Fruit fly (Drosophila melanogaster) whole organism: ENCODE results near the gene Mkp.

ENCODE experiments used
- CG8478 ChIP-seq: fragments of >200 bp; optimal IDR thresholded peaks from 2 replicates; lab custom pipeline; 2018; ENCODE audit warnings: inconsistent platforms
- Dll ChIP-seq: fragments of >200 bp; optimal IDR thresholded peaks from 2 replicates; lab custom pipeline; 2017
- EcR ChIP-seq, 2 experiments: fragments of >200 bp; optimal IDR thresholded peaks; 2 replicates each; lab custom pipeline; 2017; ENCODE audit warnings: missing biosample characterization in 2 of 2, missing genetic modification characterization in 2 of 2, missing genetic modification reagents in 2 of 2
- pan ChIP-seq: fragments of >200 bp; optimal IDR thresholded peaks from 2 replicates; lab custom pipeline; 2017
- psq ChIP-seq: fragments of >200 bp; optimal IDR thresholded peaks from 2 replicates; lab custom pipeline; 2017
- usp ChIP-seq: fragments of >200 bp; optimal IDR thresholded peaks from 2 replicates; lab custom pipeline; 2017; ENCODE audit warnings: missing biosample characterization, missing genetic modification characterization, mixed read lengths

Mkp gene

dm6 chr3L:184251-184650 lies at the start of gene Mkp, which contains the start of the genes CG34140 and Mtch:
Mkp (minus strand) TSS chr3L:184540.
CG34140 (minus strand) TSS chr3L:184424.
Mtch (plus strand) TSS chr3L:184626.
- no peak for TF ChIP-seq EcR (GFP tag; optimal IDR thresholded peaks at IDR 0.05; lab: Kevin White, UChicago)
- no peak for TF ChIP-seq CG8478 (lab: Kevin White, UChicago)
- TF ChIP-seq Dll, result no peak
- TF ChIP-seq psq (lab: Kevin White, UChicago), result no peak

dm6 chr3L:233251-233650 lies 48.9 kb upstream of the Mkp start, which contains the start of gene CG34453:
CG34453 (minus strand) TSS chr3L:233351.
- TF ChIP-seq psq (lab: Kevin White, UChicago), result no peak
- no peak for TF ChIP-seq usp (GFP tag; lab: Kevin White, UChicago)
- no peak for TF ChIP-seq EcR (GFP tag; optimal IDR thresholded peaks at IDR 0.05; lab: Kevin White, UChicago)
- TF ChIP-seq pan (lab: Kevin White, UChicago), result no peak
- no peak for TF ChIP-seq CG8478 (lab: Kevin White, UChicago)
- TF ChIP-seq Dll, result no peak

DNA sequence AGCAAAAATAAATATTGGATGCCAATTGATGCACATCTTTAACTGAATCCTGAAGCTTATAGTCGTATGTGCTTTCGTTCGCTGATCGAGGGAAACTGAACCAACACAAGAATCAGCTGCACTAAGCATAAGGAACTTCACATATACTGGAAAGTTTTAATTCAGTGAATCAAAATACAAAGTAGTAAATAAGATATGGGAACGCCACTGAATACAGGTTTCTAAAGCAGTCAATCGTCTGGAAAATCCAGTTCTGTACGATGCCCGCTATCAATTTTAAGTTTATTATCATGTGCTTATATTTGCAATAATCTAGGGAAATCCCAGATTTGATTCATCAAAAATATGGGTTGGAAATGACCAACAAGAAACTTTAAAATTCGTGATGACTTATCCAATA lies 47.9 kb upstream of the Mkp start, which contains the start of gene CG34454:
CG34454 (minus strand) TSS at position 84 of the 400 bp plus-strand sequence.
- no peak for TF ChIP-seq CG8478 (lab: Kevin White, UChicago)

DNA sequence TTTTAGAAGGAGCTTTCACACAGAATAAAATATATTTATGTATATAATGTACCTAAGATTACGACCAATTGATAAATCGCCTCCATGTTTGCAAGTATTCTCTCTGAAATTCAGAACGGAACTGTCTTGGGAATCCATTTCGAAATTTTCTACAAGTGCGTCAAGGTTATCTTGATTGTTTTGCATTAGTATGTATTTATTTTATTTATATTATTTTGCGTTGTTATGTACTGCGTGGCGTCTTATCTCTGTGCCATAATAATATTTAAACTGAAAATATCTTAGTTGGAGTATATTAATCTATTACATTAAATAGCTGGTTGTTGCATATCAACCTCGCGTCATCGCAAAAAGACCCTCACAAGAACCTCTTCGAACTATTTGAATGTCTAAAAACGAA lies 47.2 kb upstream of the Mkp start, which contains the start of gene CG42846:
CG42846 (minus strand) TSS at position 101 of the 400 bp plus-strand sequence.
- TF ChIP-seq pan (lab: Kevin White, UChicago) (no peak), usp (GFP tag; lab: Kevin White, UChicago) (no peak), psq (lab: Kevin White, UChicago) (no peak), EcR (GFP tag; optimal IDR thresholded peaks at IDR 0.05; lab: Kevin White, UChicago) (no peak), CG8478 (lab: Kevin White, UChicago) (no peak), Dll (no peak)

DNA sequence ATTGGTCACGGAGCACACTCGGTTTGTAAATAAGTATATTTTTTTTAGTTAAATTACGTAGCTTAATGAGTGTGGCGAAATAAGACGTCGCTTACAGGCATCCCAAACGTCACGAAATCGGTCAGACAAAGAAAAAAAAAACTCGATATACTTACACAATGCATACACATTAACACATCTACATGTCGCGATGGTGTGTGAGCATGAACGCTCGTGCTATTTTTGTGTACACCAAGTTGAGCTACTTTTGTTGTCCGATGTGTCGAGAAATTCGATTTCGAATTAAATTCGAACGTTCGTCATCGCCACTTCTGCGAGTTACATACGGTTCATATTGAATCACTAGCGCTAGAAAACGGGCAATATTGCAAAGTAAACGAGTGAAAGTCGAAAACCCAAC lies 40.8 kb upstream of the Mkp start:
- TF ChIP-seq CG8478 (lab: Kevin White, UChicago) (no peak), psq (lab: Kevin White, UChicago) (no peak), Dll (no peak), pan (lab: Kevin White, UChicago) (no peak), EcR (GFP tag; optimal IDR thresholded peaks at IDR 0.05; lab: Kevin White, UChicago) (no peak), usp (GFP tag; lab: Kevin White, UChicago) (no peak)

DNA sequence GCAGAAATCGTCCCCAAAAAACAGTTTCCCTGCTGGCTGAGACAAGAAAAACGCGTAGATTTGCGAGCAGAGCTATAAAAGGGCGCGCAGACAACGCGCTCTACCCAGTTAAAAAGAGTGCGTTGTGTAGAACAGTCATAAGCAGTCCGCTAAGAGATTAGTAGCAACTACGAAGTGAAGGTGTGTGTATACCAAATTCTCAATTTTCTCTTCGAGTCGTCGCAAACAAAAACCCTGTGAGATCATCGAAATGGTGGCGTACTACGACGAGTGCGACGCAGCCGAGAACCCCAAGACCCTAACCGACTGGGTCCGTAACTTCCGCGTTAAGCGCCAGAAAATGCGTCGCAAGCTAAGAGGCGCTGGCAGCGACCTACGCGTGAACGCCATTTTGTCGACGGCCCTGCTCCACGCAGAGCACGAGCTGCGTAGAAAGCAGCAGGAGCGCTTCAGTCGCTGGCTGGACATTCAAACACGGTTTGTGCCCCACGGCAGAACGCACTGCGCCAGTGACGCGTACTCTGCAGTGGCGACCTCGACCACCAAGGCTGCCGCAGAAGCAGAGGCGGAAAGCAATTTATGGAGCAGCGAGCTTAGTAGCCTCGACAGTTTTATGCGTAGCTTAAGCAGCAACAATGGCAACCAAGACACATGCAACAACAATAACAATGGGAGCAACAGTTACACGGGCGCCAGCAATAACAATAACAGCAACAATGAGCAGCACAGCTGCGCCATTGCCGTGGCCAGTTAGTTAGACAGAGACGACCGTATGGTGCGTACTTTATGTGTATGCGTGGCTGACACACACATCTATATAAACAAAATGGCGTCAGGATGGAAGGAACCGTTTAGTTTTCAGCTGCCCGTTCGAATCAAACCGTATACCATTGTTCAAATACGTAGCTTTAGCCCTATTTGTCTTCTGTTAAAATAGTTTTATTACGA lies 39.9 kb upstream of the Mkp start:
- TF ChIP-seq usp (GFP tag; lab: Kevin White, UChicago) (no peak), pan (lab: Kevin White, UChicago) (no peak), Dll (no peak), CG8478 (lab: Kevin White, UChicago) (peak; percentile 45)

- TF ChIP-seq psq (lab: Kevin White, UChicago) (no peak), CG8478 (lab: Kevin White, UChicago) (no peak), EcR (GFP tag; optimal IDR thresholded peaks at IDR 0.05; lab: Kevin White, UChicago) (no peak), pan (lab: Kevin White, UChicago) (no peak), Dll (no peak), usp (GFP tag; lab: Kevin White, UChicago) (no peak)
Observed at dm6 chr3L:223019-223902, 38.9 kb upstream of the Mkp start, which contains the start of the genes pyx and CG33229. pyx (minus strand) TSS chr3L:223069. CG33229 (plus strand) TSS chr3L:223852.

dm6 chr3L:217480-218118 lies 33.3 kb upstream of the Mkp start, which contains the start of gene CG13877:
CG13877 (plus strand) TSS chr3L:218068.
- TF ChIP-seq usp (GFP tag; lab: Kevin White, UChicago) (no peak), Dll (no peak), EcR (GFP tag; optimal IDR thresholded peaks at IDR 0.05; lab: Kevin White, UChicago) (no peak), CG8478 (lab: Kevin White, UChicago) (no peak), psq (lab: Kevin White, UChicago) (no peak), pan (lab: Kevin White, UChicago) (no peak)

DNA sequence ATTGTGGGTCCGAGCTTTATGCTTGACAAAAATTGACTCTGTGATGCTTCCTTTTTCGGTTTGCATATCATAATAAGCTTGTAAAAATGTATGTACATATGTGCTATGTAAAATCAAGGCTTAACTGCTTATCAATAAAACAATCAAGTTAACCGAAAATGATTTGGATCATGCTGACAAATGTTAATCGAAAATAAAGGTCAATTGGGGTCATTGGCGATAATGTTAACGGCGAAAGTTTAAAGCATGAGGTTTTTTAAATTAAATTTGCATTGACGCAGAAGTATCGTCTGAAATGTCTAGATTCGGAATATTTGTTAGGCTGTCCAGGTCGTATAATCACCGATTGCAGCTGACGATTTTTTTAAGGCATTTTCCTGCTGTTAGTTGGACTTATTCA lies 32.0 kb upstream of the Mkp start, which contains the start of gene Kaz1-ORFB:
Kaz1-ORFB (plus strand) TSS at position 301 of the 400 bp plus-strand sequence.
- no peak for TF ChIP-seq pan (lab: Kevin White, UChicago)
- TF ChIP-seq EcR (GFP tag; optimal IDR thresholded peaks at IDR 0.05; lab: Kevin White, UChicago), result no peak
- no peak for TF ChIP-seq usp (GFP tag; lab: Kevin White, UChicago)
- TF ChIP-seq Dll, result no peak

DNA sequence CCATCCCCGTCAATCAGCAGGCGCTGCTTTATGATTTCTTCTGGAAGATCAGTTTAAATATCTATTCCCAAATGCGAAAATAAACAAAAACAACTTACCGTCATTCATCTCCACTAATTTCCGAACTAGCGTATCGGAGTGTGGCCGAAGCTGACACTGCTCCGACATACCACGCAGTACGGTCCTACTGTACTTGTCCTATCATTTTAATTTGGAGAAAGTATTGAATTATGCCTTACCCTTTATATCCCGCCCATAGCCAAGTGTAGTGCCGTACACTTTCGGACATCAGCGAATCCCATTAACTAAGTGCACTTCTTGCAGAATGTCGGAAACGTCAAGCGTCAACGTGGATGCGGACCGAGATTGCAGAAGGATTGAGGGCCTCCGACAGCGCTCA lies 28.2 kb upstream of the Mkp start, which contains the start of the genes thoc7 and Dis3l2:
thoc7 (minus strand) TSS at position 168 of the 400 bp plus-strand sequence.
Dis3l2 (plus strand) TSS at position 190 of the 400 bp plus-strand sequence.
- no peak for TF ChIP-seq usp (GFP tag; lab: Kevin White, UChicago)
- no peak for TF ChIP-seq psq (lab: Kevin White, UChicago)
- TF ChIP-seq Dll, result no peak
- TF ChIP-seq CG8478 (lab: Kevin White, UChicago), result no peak
- TF ChIP-seq pan (lab: Kevin White, UChicago), result no peak
- TF ChIP-seq EcR (GFP tag; optimal IDR thresholded peaks at IDR 0.05; lab: Kevin White, UChicago), result no peak
